Fruit fly (Drosophila melanogaster) whole organism, embryonic: ENCODE results near the gene CG32320.
A peak's percentile ranks its signal among the peaks of the same experiment; 100 is the strongest.

Source experiments
- Abd-B ChIP-seq: fragments of 200-800 bp; sonication (Bioruptor generic); optimal IDR thresholded peaks from 2 replicates; lab custom pipeline; 2018; ENCODE audit warnings: missing biosample characterization, mild to moderate bottlenecking, missing genetic modification characterization, moderate library complexity
- CG11247 ChIP-seq: fragments of 200-800 bp; sonication (Bioruptor generic); IDR thresholded peaks from 2 replicates; pipeline ENCODE4 v1.3.6; 2022; ENCODE audit warnings: missing biosample characterization, missing genetic modification characterization
- CG13894 ChIP-seq: fragments of 200-800 bp; sonication (Bioruptor generic); optimal IDR thresholded peaks from 3 replicates; lab custom pipeline; 2018; ENCODE audit warnings: missing biosample characterization, mild to moderate bottlenecking, missing genetic modification characterization, moderate library complexity
- CG15011 ChIP-seq: fragments of 200-800 bp; sonication (Bioruptor generic); optimal IDR thresholded peaks from 3 replicates; lab custom pipeline; 2018; ENCODE audit warnings: missing biosample characterization, mild to moderate bottlenecking, missing genetic modification characterization
- CG1529 ChIP-seq: fragments of 200-800 bp; sonication (Bioruptor generic); optimal IDR thresholded peaks from 3 replicates; lab custom pipeline; 2018; ENCODE audit warnings: missing biosample characterization, missing genetic modification characterization
- CG15601 ChIP-seq: fragments of 200-800 bp; sonication (Bioruptor generic); optimal IDR thresholded peaks from 3 replicates; lab custom pipeline; 2019; ENCODE audit warnings: missing biosample characterization, mild to moderate bottlenecking, missing genetic modification characterization, moderate library complexity
- CG18764 ChIP-seq: fragments of 200-800 bp; sonication (Bioruptor generic); optimal IDR thresholded peaks from 3 replicates; lab custom pipeline; 2016; ENCODE audit warnings: missing biosample characterization, missing genetic modification characterization
- CG2120 ChIP-seq: fragments of 200-800 bp; sonication (Bioruptor generic); optimal IDR thresholded peaks from 3 replicates; lab custom pipeline; 2016; ENCODE audit warnings: missing biosample characterization, missing genetic modification characterization
- CG2678 ChIP-seq: fragments of 200-800 bp; sonication (Bioruptor generic); optimal IDR thresholded peaks from 3 replicates; lab custom pipeline; 2019; ENCODE audit warnings: missing biosample characterization, mild to moderate bottlenecking, missing genetic modification characterization, moderate library complexity
- CG30020 ChIP-seq: fragments of 200-800 bp; optimal IDR thresholded peaks from 2 replicates; lab custom pipeline; 2019; ENCODE audit warnings: missing biosample characterization, mild to moderate bottlenecking, missing genetic modification characterization, moderate library complexity
- CG30403 ChIP-seq: fragments of 200-800 bp; sonication (Bioruptor generic); optimal IDR thresholded peaks from 3 replicates; lab custom pipeline; 2016; ENCODE audit warnings: missing biosample characterization, missing genetic modification characterization
- CG32767 ChIP-seq: fragments of 200-800 bp; sonication (Bioruptor generic); IDR thresholded peaks from 2 replicates; pipeline ENCODE4 v1.3.6; 2022; ENCODE audit warnings: missing biosample characterization, missing genetic modification characterization
- CG43689 ChIP-seq: fragments of 200-800 bp; sonication (Bioruptor generic); IDR thresholded peaks from 2 replicates; pipeline ENCODE4 v1.3.6; 2022; ENCODE audit warnings: missing biosample characterization, missing genetic modification characterization
- CG4730 ChIP-seq: fragments of 200-800 bp; sonication (Bioruptor generic); IDR thresholded peaks from 2 replicates; pipeline ENCODE4 v1.3.6; 2022; ENCODE audit warnings: missing biosample characterization, missing genetic modification characterization
- CG6175 ChIP-seq: fragments of 200-800 bp; sonication (Bioruptor generic); IDR thresholded peaks from 3 replicates; pipeline ENCODE4 v1.3.6; 2022; ENCODE audit warnings: missing biosample characterization, missing genetic modification characterization
- CG6272 ChIP-seq: fragments of 200-800 bp; sonication (Bioruptor generic); IDR thresholded peaks from 2 replicates; pipeline ENCODE4 v1.3.6; 2022; ENCODE audit warnings: missing biosample characterization, missing genetic modification characterization
- CG8924 ChIP-seq: fragments of 200-800 bp; optimal IDR thresholded peaks from 3 replicates; lab custom pipeline; 2019; ENCODE audit warnings: missing biosample characterization, mild to moderate bottlenecking, missing genetic modification characterization, moderate library complexity
- CG9437 ChIP-seq: fragments of 200-800 bp; sonication (Bioruptor generic); optimal IDR thresholded peaks from 2 replicates; lab custom pipeline; 2018; ENCODE audit warnings: missing biosample characterization, mild to moderate bottlenecking, missing genetic modification characterization
- CHES-1-like ChIP-seq: fragments of 200-800 bp; sonication (Bioruptor generic); optimal IDR thresholded peaks from 2 replicates; lab custom pipeline; 2016; ENCODE audit warnings: missing biosample characterization, missing genetic modification characterization
- Dip2 ChIP-seq: fragments of 200-800 bp; sonication (Bioruptor generic); IDR thresholded peaks from 2 replicates; pipeline ENCODE4 v1.3.6; 2022; ENCODE audit warnings: missing biosample characterization, missing genetic modification characterization
- Ets65A ChIP-seq: fragments of 200-800 bp; sonication (Bioruptor generic); peaks from one replicate; lab custom pipeline; 2016; ENCODE audit warnings: missing biosample characterization, missing genetic modification characterization
- Hey ChIP-seq: fragments of 200-800 bp; sonication (Bioruptor generic); optimal IDR thresholded peaks from 3 replicates; lab custom pipeline; 2018; ENCODE audit warnings: missing biosample characterization, mild to moderate bottlenecking, missing genetic modification characterization
- Hr51 ChIP-seq, 2 experiments: fragments of 200-800 bp; sonication (Bioruptor generic); optimal IDR thresholded peaks; 2 replicates in 1 of 2; 3 replicates in 1 of 2; lab custom pipeline; 2016 to 2018; ENCODE audit warnings: missing biosample characterization in 2 of 2, missing genetic modification characterization in 2 of 2, mild to moderate bottlenecking in 1 of 2, moderate library complexity in 1 of 2
- Kr ChIP-seq: fragments of 200-800 bp; sonication (Bioruptor generic); optimal IDR thresholded peaks from 2 replicates; lab custom pipeline; 2017; ENCODE audit warnings: missing biosample characterization, mild to moderate bottlenecking, missing genetic modification characterization
- MBD-R2 ChIP-seq: fragments of 200-800 bp; sonication (Bioruptor generic); IDR thresholded peaks from 2 replicates; pipeline ENCODE4 v1.3.6; 2022; ENCODE audit warnings: missing biosample characterization, missing genetic modification characterization
- Mes4 ChIP-seq: fragments of 200-800 bp; sonication (Bioruptor generic); optimal IDR thresholded peaks from 2 replicates; lab custom pipeline; 2016; ENCODE audit warnings: missing biosample characterization, missing genetic modification characterization
- amos ChIP-seq: fragments of 200-800 bp; sonication (Bioruptor generic); IDR thresholded peaks from 2 replicates; pipeline ENCODE4 v1.3.6; 2022; ENCODE audit warnings: missing biosample characterization, missing genetic modification characterization; ENCODE audit not compliant: partially characterized antibody
- ara ChIP-seq: fragments of 200-800 bp; sonication (Bioruptor generic); IDR thresholded peaks from 2 replicates; pipeline ENCODE4 v1.3.6; 2022; ENCODE audit warnings: missing biosample characterization, missing genetic modification characterization
- ato ChIP-seq: fragments of 200-800 bp; sonication (Bioruptor generic); IDR thresholded peaks from 2 replicates; pipeline ENCODE4 v1.3.6; 2022; ENCODE audit warnings: missing biosample characterization, missing genetic modification characterization; ENCODE audit not compliant: partially characterized antibody
- caup ChIP-seq: fragments of 200-800 bp; sonication (Bioruptor generic); optimal IDR thresholded peaks from 3 replicates; lab custom pipeline; 2017; ENCODE audit warnings: missing biosample characterization, mild to moderate bottlenecking, missing genetic modification characterization, moderate library complexity; ENCODE audit not compliant: severe bottlenecking
- cwo ChIP-seq: fragments of 200-800 bp; sonication (Bioruptor generic); optimal IDR thresholded peaks from 3 replicates; lab custom pipeline; 2017; ENCODE audit warnings: missing biosample characterization, missing genetic modification characterization, mild to moderate bottlenecking, moderate library complexity, missing genetic modification reagents
- dmrt11E ChIP-seq: fragments of 200-800 bp; sonication (Bioruptor generic); optimal IDR thresholded peaks from 3 replicates; lab custom pipeline; 2018; ENCODE audit warnings: missing biosample characterization, mild to moderate bottlenecking, missing genetic modification characterization, moderate library complexity
- en ChIP-seq: fragments of 200-800 bp; sonication (Bioruptor generic); optimal IDR thresholded peaks from 2 replicates; lab custom pipeline; 2016; ENCODE audit warnings: missing biosample characterization, missing genetic modification characterization
- exex ChIP-seq: fragments of 200-800 bp; sonication (Bioruptor generic); optimal IDR thresholded peaks from 4 replicates; lab custom pipeline; 2018; ENCODE audit warnings: missing biosample characterization, mild to moderate bottlenecking, missing genetic modification characterization, moderate library complexity
- gce ChIP-seq: fragments of 200-800 bp; sonication (Bioruptor generic); IDR thresholded peaks from 3 replicates; pipeline ENCODE4 v1.3.6; 2022; ENCODE audit warnings: missing biosample characterization, missing genetic modification characterization
- gcm ChIP-seq: fragments of 200-800 bp; sonication (Bioruptor generic); optimal IDR thresholded peaks from 2 replicates; lab custom pipeline; 2019; ENCODE audit warnings: missing biosample characterization, mild to moderate bottlenecking, missing genetic modification characterization, moderate library complexity
- her ChIP-seq: fragments of 200-800 bp; sonication (Bioruptor generic); optimal IDR thresholded peaks from 2 replicates; lab custom pipeline; 2016; ENCODE audit warnings: missing biosample characterization, missing genetic modification characterization
- hth ChIP-seq: fragments of >200 bp; optimal IDR thresholded peaks from 2 replicates; lab custom pipeline; 2017; ENCODE audit warnings: inconsistent platforms
- jigr1 ChIP-seq: fragments of 200-800 bp; sonication (Bioruptor generic); IDR thresholded peaks from 3 replicates; pipeline ENCODE4 v1.3.6; 2022; ENCODE audit warnings: missing biosample characterization, missing genetic modification characterization
- klu ChIP-seq: fragments of 200-800 bp; sonication (Bioruptor generic); IDR thresholded peaks from 2 replicates; pipeline ENCODE4 v1.3.6; 2022; ENCODE audit warnings: missing biosample characterization, missing genetic modification characterization
- odd ChIP-seq: fragments of 200-800 bp; sonication (Bioruptor generic); optimal IDR thresholded peaks from 2 replicates; lab custom pipeline; 2017; ENCODE audit warnings: missing biosample characterization, mild to moderate bottlenecking, missing genetic modification characterization
- org-1 ChIP-seq: fragments of 200-800 bp; sonication (Bioruptor generic); optimal IDR thresholded peaks from 2 replicates; lab custom pipeline; 2017; ENCODE audit warnings: missing biosample characterization, missing genetic modification characterization
- pan ChIP-seq, 4 experiments: fragments of >200 bp in 3 of 4; fragments of 200-800 bp in 1 of 4; sonication (Bioruptor generic) in 1 of 4; optimal IDR thresholded peaks in 3 of 4; IDR thresholded peaks in 1 of 4; 2 replicates each; pipeline versions ENCODE4 v1.3.6 to Lab custom; 2017 to 2022; ENCODE audit warnings: missing biosample characterization in 2 of 4, missing genetic modification characterization in 2 of 4, mixed read lengths in 1 of 4
- pros ChIP-seq: fragments of 200-800 bp; sonication (Bioruptor generic); optimal IDR thresholded peaks from 3 replicates; lab custom pipeline; 2019; ENCODE audit warnings: missing biosample characterization, mild to moderate bottlenecking, missing genetic modification characterization, moderate library complexity
- sc ChIP-seq, 3 experiments: fragments of >200 bp in 2 of 3; fragments of 200-800 bp in 1 of 3; sonication (Bioruptor generic) in 1 of 3; optimal IDR thresholded peaks; 2 replicates in 2 of 3; 3 replicates in 1 of 3; lab custom pipeline; 2017; ENCODE audit warnings: mild to moderate bottlenecking in 1 of 3, missing biosample characterization in 1 of 3, missing genetic modification characterization in 1 of 3, missing genetic modification reagents in 1 of 3
- sens-2 ChIP-seq: fragments of 200-800 bp; sonication (Bioruptor generic); IDR thresholded peaks from 2 replicates; pipeline ENCODE4 v1.3.6; 2022; ENCODE audit warnings: missing biosample characterization, missing genetic modification characterization
- sug ChIP-seq: fragments of 200-800 bp; optimal IDR thresholded peaks from 2 replicates; lab custom pipeline; 2019; ENCODE audit warnings: missing biosample characterization, mild to moderate bottlenecking, missing genetic modification characterization, moderate library complexity
- tin ChIP-seq: fragments of 200-800 bp; sonication (Bioruptor generic); optimal IDR thresholded peaks from 3 replicates; lab custom pipeline; 2016; ENCODE audit warnings: missing biosample characterization, missing genetic modification characterization
- vvl ChIP-seq: fragments of 200-800 bp; sonication (Bioruptor generic); IDR thresholded peaks from 2 replicates; pipeline ENCODE4 v1.3.6; 2022; ENCODE audit warnings: missing biosample characterization, missing genetic modification characterization
- yki ChIP-seq: fragments of >200 bp; optimal IDR thresholded peaks from 3 replicates; lab custom pipeline; 2018

The CG32320 gene

dm6 chr3L:1442906-1443305 lies 44.5 kb downstream of the CG32320 start (continued):
- TF ChIP-seq CG15601 (tag; lab: Kevin White, UChicago) (peak; percentile 95), ato (GFP tag; lab: Robert Waterston, UW) (no peak), MBD-R2 (GFP tag; lab: Robert Waterston, UW) (0 out of 2 replicates have a peak, but pooled peaks have one; percentile 18), Ets65A (GFP tag; lab: Kevin White, UChicago) (peak; percentile 97), CG11247 (peak; percentile 39; the same call in 1 of the 2 replicates), Kr (GFP tag; lab: Kevin White, UChicago) (peak; percentile 79), ara (GFP tag; lab: Robert Waterston, UW) (peak; percentile 98), hth (lab: Kevin White, UChicago) (no peak), tin (peak; percentile 87), CHES-1-like (GFP tag; lab: Kevin White, UChicago) (peak; percentile 59), vvl (GFP tag; lab: Robert Waterston, UW) (peak; percentile 96), CG30020 (tag; lab: Kevin White, UChicago) (peak; percentile 75), CG13894 (tag; lab: Kevin White, UChicago) (no peak), jigr1 (peak; percentile 75; the same call in 1 of the 3 replicates), Hr51 (GFP tag; optimal IDR thresholded peaks at IDR 0.05; lab: Kevin White, UChicago) (peak; percentile 32 to 39), amos (GFP tag; lab: Robert Waterston, UW) (no peak), pan (optimal IDR thresholded peaks at IDR 0.05; lab: Kevin White, UChicago) (peak in 1 of 2 experiments; percentile 58), pan (GFP tag; optimal IDR thresholded peaks at IDR 0.05 in 1 of 2, IDR thresholded peaks at IDR 0.05 in 1 of 2) (peak; percentile 64 to 76), sug (tag; lab: Kevin White, UChicago) (no peak), CG2678 (peak; percentile 87), pros (peak; percentile 42), CG6175 (GFP tag; lab: Robert Waterston, UW) (no peak), CG4730 (peak; percentile 79), odd (GFP tag; lab: Kevin White, UChicago) (peak; percentile 55), Dip2 (GFP tag; lab: Robert Waterston, UW) (no peak), CG1529 (peak; percentile 89), CG30403 (GFP tag; lab: Kevin White, UChicago) (peak; percentile 74), CG2120 (GFP tag; lab: Kevin White, UChicago) (no peak), gcm (GFP tag; lab: Kevin White, UChicago) (peak; percentile 80), Mes4 (GFP tag; lab: Kevin White, UChicago) (peak; percentile 85), CG43689 (GFP tag; lab: Robert Waterston, UW) (no peak), cwo (GFP tag; lab: Kevin White, UChicago) (no peak), CG9437 (GFP tag; lab: Kevin White, UChicago) (peak; percentile 57), dmrt11E (tag; lab: Kevin White, UChicago) (peak; percentile 98), caup (peak; percentile 22), CG18764 (GFP tag; lab: Kevin White, UChicago) (peak; percentile 63), Hey (no peak), gce (peak; percentile 88), exex (tag; lab: Kevin White, UChicago) (no peak), CG15011 (GFP tag; lab: Kevin White, UChicago) (peak; percentile 52), her (GFP tag; lab: Kevin White, UChicago) (peak; percentile 3), klu (GFP tag; lab: Robert Waterston, UW) (0 out of 2 replicates have a peak, but pooled peaks have one; percentile 46), CG32767 (peak; percentile 75), sc (optimal IDR thresholded peaks at IDR 0.05; lab: Kevin White, UChicago) (no peak), sc (GFP tag; optimal IDR thresholded peaks at IDR 0.05; lab: Kevin White, UChicago) (peak; percentile 89), sens-2 (GFP tag; lab: Robert Waterston, UW) (peak; percentile 86), CG6272 (GFP tag; lab: Robert Waterston, UW) (peak; percentile 84), Abd-B (GFP tag; lab: Kevin White, UChicago) (peak; percentile 86), yki (lab: Kevin White, UChicago) (no peak), org-1 (GFP tag; lab: Kevin White, UChicago) (peak; percentile 43), en (GFP tag; lab: Kevin White, UChicago) (peak; percentile 56), CG8924 (tag; lab: Kevin White, UChicago) (peak; percentile 91)
